Worm (Caenorhabditis elegans): ENCODE results near the gene ssp-10.

ce11 chrIV:9801418-9801817 is 49.4 kb downstream of the ssp-10 start:
- TF ChIP-seq him-1 (tag; optimal IDR thresholded peaks at IDR 0.05) (no peak), dao-5 (tag; optimal IDR thresholded peaks at IDR 0.05) (no peak), W03F9.2 (tag; optimal IDR thresholded peaks at IDR 0.05) (peak; percentile 2)

Data from whole organism, L4/young adult.